Fruit fly (Drosophila melanogaster) whole organism, embryonic: Measurements from ENCODE around the gene Or22c.

Experiments used
- Ada2b ChIP-seq: fragments of 200-800 bp; sonication (Bioruptor generic); IDR thresholded peaks from 2 replicates; pipeline ENCODE4 v1.3.6; 2022; ENCODE audit warnings: missing biosample characterization, missing genetic modification characterization
- Atf3 ChIP-seq: fragments of 200-800 bp; sonication (Bioruptor generic); optimal IDR thresholded peaks from 3 replicates; lab custom pipeline; 2016; ENCODE audit warnings: missing biosample characterization, missing genetic modification characterization
- CG1024 ChIP-seq: fragments of 200-800 bp; sonication (Bioruptor generic); IDR thresholded peaks from 2 replicates; pipeline ENCODE4 v1.3.6; 2022; ENCODE audit warnings: missing biosample characterization, missing genetic modification characterization
- CG10543 ChIP-seq: fragments of 200-800 bp; sonication (Bioruptor generic); optimal IDR thresholded peaks from 3 replicates; lab custom pipeline; 2017; ENCODE audit warnings: missing biosample characterization, mild to moderate bottlenecking, missing genetic modification characterization, moderate library complexity
- CG10565 ChIP-seq: fragments of 200-800 bp; sonication (Bioruptor generic); optimal IDR thresholded peaks from 3 replicates; lab custom pipeline; 2016; ENCODE audit warnings: missing biosample characterization, mild to moderate bottlenecking, missing genetic modification characterization
- CG12155 ChIP-seq: fragments of 200-800 bp; sonication (Bioruptor generic); optimal IDR thresholded peaks from 3 replicates; lab custom pipeline; 2016; ENCODE audit warnings: missing biosample characterization, missing genetic modification characterization
- CG1233 ChIP-seq: fragments of 200-800 bp; sonication (Bioruptor generic); optimal IDR thresholded peaks from 4 replicates; lab custom pipeline; 2018; ENCODE audit warnings: missing biosample characterization, mild to moderate bottlenecking, missing genetic modification characterization
- CG12659 ChIP-seq: fragments of 200-800 bp; sonication (Bioruptor generic); optimal IDR thresholded peaks from 3 replicates; lab custom pipeline; 2017; ENCODE audit warnings: mild to moderate bottlenecking, missing biosample characterization, missing genetic modification reagents, missing genetic modification characterization
- CG13775 ChIP-seq: fragments of 200-800 bp; sonication (Bioruptor generic); optimal IDR thresholded peaks from 3 replicates; lab custom pipeline; 2017; ENCODE audit warnings: missing biosample characterization, mild to moderate bottlenecking, missing genetic modification characterization
- CG15479 ChIP-seq: fragments of 200-800 bp; sonication (Bioruptor generic); optimal IDR thresholded peaks from 3 replicates; lab custom pipeline; 2019; ENCODE audit warnings: missing biosample characterization, mild to moderate bottlenecking, missing genetic modification characterization, moderate library complexity
- CG17359 ChIP-seq: fragments of 200-800 bp; sonication (Bioruptor generic); optimal IDR thresholded peaks from 3 replicates; lab custom pipeline; 2018; ENCODE audit warnings: missing biosample characterization, mild to moderate bottlenecking, missing genetic modification characterization, moderate library complexity
- CG1832 ChIP-seq: fragments of 200-800 bp; sonication (Bioruptor generic); optimal IDR thresholded peaks from 2 replicates; lab custom pipeline; 2017; ENCODE audit warnings: missing biosample characterization, mild to moderate bottlenecking, missing genetic modification characterization, inconsistent platforms
- CG3726 ChIP-seq: fragments of 200-800 bp; sonication (Bioruptor generic); IDR thresholded peaks from 3 replicates; pipeline ENCODE4, ENCODE4 v1.3.6; 2022; ENCODE audit warnings: missing biosample characterization, missing genetic modification characterization
- CG3847 ChIP-seq: fragments of 200-800 bp; sonication (Bioruptor generic); IDR thresholded peaks from 2 replicates; pipeline ENCODE4 v1.3.6; 2022; ENCODE audit warnings: missing biosample characterization, missing genetic modification characterization
- CG4424 ChIP-seq: fragments of 200-800 bp; sonication (Bioruptor generic); optimal IDR thresholded peaks from 3 replicates; lab custom pipeline; 2016; ENCODE audit warnings: missing biosample characterization, missing genetic modification characterization
- CG4730 ChIP-seq: fragments of 200-800 bp; sonication (Bioruptor generic); IDR thresholded peaks from 2 replicates; pipeline ENCODE4 v1.3.6; 2022; ENCODE audit warnings: missing biosample characterization, missing genetic modification characterization
- CG6254 ChIP-seq: fragments of 200-800 bp; sonication (Bioruptor generic); optimal IDR thresholded peaks from 3 replicates; lab custom pipeline; 2017; ENCODE audit warnings: mild to moderate bottlenecking, missing biosample characterization, missing genetic modification reagents, missing genetic modification characterization
- CG6272 ChIP-seq: fragments of 200-800 bp; sonication (Bioruptor generic); IDR thresholded peaks from 2 replicates; pipeline ENCODE4 v1.3.6; 2022; ENCODE audit warnings: missing biosample characterization, missing genetic modification characterization
- CG6813 ChIP-seq: fragments of 200-800 bp; sonication (Bioruptor generic); optimal IDR thresholded peaks from 2 replicates; lab custom pipeline; 2017; ENCODE audit warnings: missing biosample characterization, missing genetic modification characterization, mild to moderate bottlenecking, moderate library complexity, missing genetic modification reagents
- CG6854 ChIP-seq: fragments of 200-800 bp; sonication (Bioruptor generic); optimal IDR thresholded peaks from 3 replicates; lab custom pipeline; 2017; ENCODE audit warnings: missing biosample characterization, mild to moderate bottlenecking, missing genetic modification characterization
- CG7745 ChIP-seq: fragments of 200-800 bp; sonication (Bioruptor generic); optimal IDR thresholded peaks from 2 replicates; lab custom pipeline; 2018; ENCODE audit warnings: missing biosample characterization, mild to moderate bottlenecking, missing genetic modification characterization, moderate library complexity
- CG8281 ChIP-seq: fragments of 200-800 bp; sonication (Bioruptor generic); optimal IDR thresholded peaks from 2 replicates; lab custom pipeline; 2018; ENCODE audit warnings: missing biosample characterization, mild to moderate bottlenecking, missing genetic modification characterization, moderate library complexity
- CG8388 ChIP-seq: fragments of 200-800 bp; sonication (Bioruptor generic); optimal IDR thresholded peaks from 2 replicates; lab custom pipeline; 2019; ENCODE audit warnings: missing biosample characterization, mild to moderate bottlenecking, missing genetic modification characterization, moderate library complexity
- CG8765 ChIP-seq: fragments of 200-800 bp; sonication (Bioruptor generic); IDR thresholded peaks from 2 replicates; pipeline ENCODE4 v1.3.6; 2022; ENCODE audit warnings: missing biosample characterization, missing genetic modification characterization
- CG9609 ChIP-seq: fragments of 200-800 bp; sonication (Bioruptor generic); optimal IDR thresholded peaks from 3 replicates; lab custom pipeline; 2016; ENCODE audit warnings: missing biosample characterization, missing genetic modification characterization
- CG9797 ChIP-seq: fragments of 200-800 bp; sonication (Bioruptor generic); optimal IDR thresholded peaks from 3 replicates; lab custom pipeline; 2018; ENCODE audit warnings: missing biosample characterization, mild to moderate bottlenecking, missing genetic modification characterization
- Dip3 ChIP-seq: fragments of 200-800 bp; sonication (Bioruptor generic); optimal IDR thresholded peaks from 3 replicates; lab custom pipeline; 2016; ENCODE audit warnings: missing biosample characterization, missing genetic modification characterization
- Doc2 ChIP-seq: fragments of 200-800 bp; sonication (Bioruptor generic); IDR thresholded peaks from 2 replicates; pipeline ENCODE4 v1.3.6; 2022; ENCODE audit warnings: missing biosample characterization, missing genetic modification characterization
- Hmr ChIP-seq: fragments of 200-800 bp; sonication (Bioruptor generic); optimal IDR thresholded peaks from 3 replicates; lab custom pipeline; 2017; ENCODE audit warnings: mild to moderate bottlenecking, missing biosample characterization, missing genetic modification reagents, missing genetic modification characterization
- MBD-R2 ChIP-seq: fragments of 200-800 bp; sonication (Bioruptor generic); IDR thresholded peaks from 2 replicates; pipeline ENCODE4 v1.3.6; 2022; ENCODE audit warnings: missing biosample characterization, missing genetic modification characterization
- Max ChIP-seq: fragments of 200-800 bp; sonication (Bioruptor generic); optimal IDR thresholded peaks from 2 replicates; lab custom pipeline; 2016; ENCODE audit warnings: missing biosample characterization, mild to moderate bottlenecking, missing genetic modification characterization
- NC2α ChIP-seq: fragments of 200-800 bp; sonication (Bioruptor generic); optimal IDR thresholded peaks from 2 replicates; lab custom pipeline; 2016; ENCODE audit warnings: missing biosample characterization, missing genetic modification characterization
- Rx ChIP-seq: fragments of 200-800 bp; sonication (Bioruptor generic); IDR thresholded peaks from 2 replicates; pipeline ENCODE4 v1.3.6; 2022; ENCODE audit warnings: missing biosample characterization, missing genetic modification characterization
- Sry-δ ChIP-seq: fragments of 200-800 bp; sonication (Bioruptor generic); optimal IDR thresholded peaks from 2 replicates; lab custom pipeline; 2016; ENCODE audit warnings: missing biosample characterization, missing genetic modification characterization
- caup ChIP-seq: fragments of 200-800 bp; sonication (Bioruptor generic); optimal IDR thresholded peaks from 3 replicates; lab custom pipeline; 2017; ENCODE audit warnings: missing biosample characterization, mild to moderate bottlenecking, missing genetic modification characterization, moderate library complexity; ENCODE audit not compliant: severe bottlenecking
- danr ChIP-seq: fragments of 200-800 bp; sonication (Bioruptor generic); IDR thresholded peaks from 2 replicates; pipeline ENCODE4 v1.3.6; 2022; ENCODE audit warnings: missing biosample characterization, missing genetic modification characterization
- esg ChIP-seq: fragments of 200-800 bp; sonication (Bioruptor generic); conservative IDR thresholded peaks from 2 replicates; pipeline ENCODE4 v1.3.6; 2022; ENCODE audit warnings: missing biosample characterization, missing genetic modification characterization
- eve ChIP-seq, 2 experiments: fragments of >200 bp; optimal IDR thresholded peaks; 2 replicates each; lab custom pipeline; 2017; ENCODE audit warnings: missing biosample characterization in 2 of 2, missing genetic modification characterization in 2 of 2
- gt ChIP-seq: fragments of 200-800 bp; sonication (Bioruptor generic); IDR thresholded peaks from 2 replicates; pipeline ENCODE4 v1.3.6; 2022; ENCODE audit warnings: missing biosample characterization, missing genetic modification characterization
- h ChIP-seq: fragments of >200 bp; optimal IDR thresholded peaks from 2 replicates; lab custom pipeline; 2017
- hth ChIP-seq: fragments of >200 bp; optimal IDR thresholded peaks from 2 replicates; lab custom pipeline; 2017; ENCODE audit warnings: inconsistent platforms
- kni ChIP-seq: fragments of 200-800 bp; sonication (Bioruptor generic); optimal IDR thresholded peaks from 3 replicates; lab custom pipeline; 2017; ENCODE audit warnings: mild to moderate bottlenecking, missing biosample characterization, missing genetic modification reagents, missing genetic modification characterization
- luna ChIP-seq: fragments of 200-800 bp; sonication (Bioruptor generic); optimal IDR thresholded peaks from 2 replicates; lab custom pipeline; 2016; ENCODE audit warnings: missing biosample characterization, missing genetic modification characterization
- mam ChIP-seq: fragments of 200-800 bp; sonication (Bioruptor generic); optimal IDR thresholded peaks from 3 replicates; lab custom pipeline; 2016; ENCODE audit warnings: missing biosample characterization, missing genetic modification characterization
- mirr ChIP-seq: fragments of 200-800 bp; sonication (Bioruptor generic); optimal IDR thresholded peaks from 3 replicates; lab custom pipeline; 2018; ENCODE audit warnings: missing biosample characterization, mild to moderate bottlenecking, missing genetic modification characterization
- onecut ChIP-seq: fragments of 200-800 bp; sonication (Bioruptor generic); IDR thresholded peaks from 2 replicates; pipeline ENCODE4 v1.3.6; 2022; ENCODE audit warnings: missing biosample characterization, missing genetic modification characterization
- org-1 ChIP-seq: fragments of 200-800 bp; sonication (Bioruptor generic); optimal IDR thresholded peaks from 2 replicates; lab custom pipeline; 2017; ENCODE audit warnings: missing biosample characterization, missing genetic modification characterization
- pb ChIP-seq: fragments of 200-800 bp; sonication (Bioruptor generic); optimal IDR thresholded peaks from 3 replicates; lab custom pipeline; 2016; ENCODE audit warnings: missing biosample characterization, missing genetic modification characterization
- ro ChIP-seq: fragments of 200-800 bp; sonication (Bioruptor generic); IDR thresholded peaks from 2 replicates; pipeline ENCODE4 v1.3.6; 2022; ENCODE audit warnings: missing biosample characterization, missing genetic modification characterization
- run ChIP-seq: fragments of 200-800 bp; sonication (Bioruptor generic); optimal IDR thresholded peaks from 3 replicates; lab custom pipeline; 2018; ENCODE audit warnings: missing biosample characterization, mild to moderate bottlenecking, missing genetic modification characterization
- salm ChIP-seq: fragments of 200-800 bp; sonication (Bioruptor generic); optimal IDR thresholded peaks from 2 replicates; lab custom pipeline; 2018; ENCODE audit warnings: missing biosample characterization, mild to moderate bottlenecking, missing genetic modification characterization
- seq ChIP-seq: fragments of 200-800 bp; sonication (Bioruptor generic); IDR thresholded peaks from 2 replicates; pipeline ENCODE4 v1.3.6; 2022; ENCODE audit warnings: missing biosample characterization, missing genetic modification characterization
- so ChIP-seq: fragments of 200-800 bp; sonication (Bioruptor generic); IDR thresholded peaks from 3 replicates; pipeline ENCODE4 v1.3.6; 2022; ENCODE audit warnings: missing biosample characterization, missing genetic modification characterization

The Or22c gene

dm6 chr2L:2015204-2015603, 39.2 kb upstream of the Or22c start (continued):
- TF ChIP-seq CG13775 (GFP tag; lab: Kevin White, UChicago) (no peak), CG17359 (tag; lab: Kevin White, UChicago) (no peak), CG4424 (GFP tag; lab: Kevin White, UChicago) (no peak), danr (GFP tag; lab: Robert Waterston, UW) (no peak), Max (GFP tag; lab: Kevin White, UChicago) (no peak), CG9797 (GFP tag; lab: Kevin White, UChicago) (no peak), run (tag; lab: Kevin White, UChicago) (no peak), so (GFP tag; lab: Robert Waterston, UW) (no peak), org-1 (GFP tag; lab: Kevin White, UChicago) (no peak), CG12659 (GFP tag; lab: Kevin White, UChicago) (no peak), luna (GFP tag; lab: Kevin White, UChicago) (no peak), gt (GFP tag; lab: Robert Waterston, UW) (no peak), CG10565 (GFP tag; lab: Kevin White, UChicago) (no peak), hth (lab: Kevin White, UChicago) (no peak), Dip3 (GFP tag; lab: Kevin White, UChicago) (peak; percentile 26), CG1233 (GFP tag; lab: Kevin White, UChicago) (no peak), caup (no peak), CG15479 (GFP tag; lab: Kevin White, UChicago) (no peak), esg (GFP tag; lab: Robert Waterston, UW) (0 out of 2 replicates have a peak, but pooled peaks have one; percentile 13), CG1832 (GFP tag; lab: Kevin White, UChicago) (no peak), Ada2b (GFP tag; lab: Robert Waterston, UW) (0 out of 2 replicates have a peak, but pooled peaks have one; percentile 8), MBD-R2 (GFP tag; lab: Robert Waterston, UW) (no peak), CG6254 (no peak), Sry-δ (GFP tag; lab: Kevin White, UChicago) (no peak), CG6272 (GFP tag; lab: Robert Waterston, UW) (no peak), ro (GFP tag; lab: Robert Waterston, UW) (no peak), CG3726 (GFP tag; lab: Robert Waterston, UW) (no peak), CG6813 (no peak), h (lab: Kevin White, UChicago) (no peak), mam (GFP tag; lab: Kevin White, UChicago) (no peak), CG7745 (no peak), Rx (GFP tag; lab: Robert Waterston, UW) (no peak), CG8388 (GFP tag; lab: Kevin White, UChicago) (no peak), CG9609 (no peak), salm (tag; lab: Kevin White, UChicago) (no peak), kni (GFP tag; lab: Kevin White, UChicago) (no peak), mirr (no peak), Atf3 (GFP tag; lab: Kevin White, UChicago) (no peak), CG12155 (GFP tag; lab: Kevin White, UChicago) (no peak), CG3847 (GFP tag; lab: Robert Waterston, UW) (no peak), onecut (no peak), Doc2 (no peak), Hmr (peak; percentile 67), CG8281 (tag; lab: Kevin White, UChicago) (no peak), NC2α (GFP tag; lab: Kevin White, UChicago) (no peak), seq (no peak), CG6854 (no peak), eve (GFP tag; optimal IDR thresholded peaks at IDR 0.05; lab: Kevin White, UChicago) (peak in 1 of 2 experiments; percentile 41), CG4730 (no peak), CG10543 (GFP tag; lab: Kevin White, UChicago) (peak; percentile 8), pb (GFP tag; lab: Kevin White, UChicago) (no peak), CG1024 (no peak), CG8765 (no peak)
